Fruit fly (Drosophila melanogaster) whole organism, embryonic: ENCODE measurements around the gene CG33795.

Source experiments
- CG10267 ChIP-seq: fragments of 200-800 bp; sonication (Bioruptor generic); optimal IDR thresholded peaks from 2 replicates; lab custom pipeline; 2018; ENCODE audit warnings: missing biosample characterization, mild to moderate bottlenecking, missing genetic modification characterization, moderate library complexity
- CG10366 ChIP-seq: fragments of 200-800 bp; sonication (Bioruptor generic); IDR thresholded peaks from 2 replicates; pipeline ENCODE4 v1.3.6; 2022; ENCODE audit warnings: missing biosample characterization, missing genetic modification characterization
- CG13894 ChIP-seq: fragments of 200-800 bp; sonication (Bioruptor generic); optimal IDR thresholded peaks from 3 replicates; lab custom pipeline; 2018; ENCODE audit warnings: missing biosample characterization, mild to moderate bottlenecking, missing genetic modification characterization, moderate library complexity
- CG14441 ChIP-seq: fragments of 200-800 bp; sonication (Bioruptor generic); IDR thresholded peaks from 2 replicates; pipeline ENCODE4 v1.3.6; 2022; ENCODE audit warnings: missing biosample characterization, missing genetic modification characterization
- CG15269 ChIP-seq: fragments of 200-800 bp; sonication (Bioruptor generic); optimal IDR thresholded peaks from 2 replicates; lab custom pipeline; 2018; ENCODE audit warnings: missing biosample characterization, mild to moderate bottlenecking, missing genetic modification characterization, moderate library complexity
- CG1529 ChIP-seq: fragments of 200-800 bp; sonication (Bioruptor generic); optimal IDR thresholded peaks from 3 replicates; lab custom pipeline; 2018; ENCODE audit warnings: missing biosample characterization, missing genetic modification characterization
- CG15696 ChIP-seq: fragments of 200-800 bp; sonication (Bioruptor generic); optimal IDR thresholded peaks from 2 replicates; lab custom pipeline; 2019; ENCODE audit warnings: missing biosample characterization, mild to moderate bottlenecking, missing genetic modification characterization, moderate library complexity
- CG17186 ChIP-seq: fragments of 200-800 bp; sonication (Bioruptor generic); optimal IDR thresholded peaks from 3 replicates; lab custom pipeline; 2017; ENCODE audit warnings: missing biosample characterization, missing genetic modification reagents, missing genetic modification characterization
- CG18476 ChIP-seq: fragments of 200-800 bp; sonication (Bioruptor generic); optimal IDR thresholded peaks from 2 replicates; lab custom pipeline; 2016; ENCODE audit warnings: missing biosample characterization, mild to moderate bottlenecking, missing genetic modification characterization
- CG2199 ChIP-seq: fragments of 200-800 bp; sonication (Bioruptor generic); IDR thresholded peaks from 3 replicates; pipeline ENCODE4 v1.3.6; 2022; ENCODE audit warnings: missing biosample characterization, missing genetic modification characterization
- CG2202 ChIP-seq: fragments of 200-800 bp; sonication (Bioruptor generic); optimal IDR thresholded peaks from 2 replicates; lab custom pipeline; 2018; ENCODE audit warnings: missing biosample characterization, mild to moderate bottlenecking, missing genetic modification characterization
- CG3847 ChIP-seq: fragments of 200-800 bp; sonication (Bioruptor generic); IDR thresholded peaks from 2 replicates; pipeline ENCODE4 v1.3.6; 2022; ENCODE audit warnings: missing biosample characterization, missing genetic modification characterization
- CG4617 ChIP-seq: fragments of 200-800 bp; sonication (Bioruptor generic); optimal IDR thresholded peaks from 3 replicates; lab custom pipeline; 2016; ENCODE audit warnings: missing biosample characterization, missing genetic modification characterization, borderline replicate concordance
- CG7372 ChIP-seq: fragments of 200-800 bp; sonication (Bioruptor generic); IDR thresholded peaks from 2 replicates; pipeline ENCODE4 v1.3.6; 2022; ENCODE audit warnings: missing biosample characterization, missing genetic modification characterization
- CG9215 ChIP-seq: fragments of 200-800 bp; sonication (Bioruptor generic); IDR thresholded peaks from 2 replicates; pipeline ENCODE4 v1.3.6; 2022; ENCODE audit warnings: missing biosample characterization, missing genetic modification characterization
- Dad ChIP-seq: fragments of 200-800 bp; sonication (Bioruptor generic); optimal IDR thresholded peaks from 3 replicates; lab custom pipeline; 2016; ENCODE audit warnings: missing biosample characterization, missing genetic modification characterization
- Ets65A ChIP-seq: fragments of 200-800 bp; sonication (Bioruptor generic); peaks from one replicate; lab custom pipeline; 2016; ENCODE audit warnings: missing biosample characterization, missing genetic modification characterization
- Fer2 ChIP-seq: fragments of 200-800 bp; sonication (Bioruptor generic); optimal IDR thresholded peaks from 2 replicates; lab custom pipeline; 2018; ENCODE audit warnings: missing biosample characterization, mild to moderate bottlenecking, missing genetic modification characterization, moderate library complexity
- HLH3B ChIP-seq: fragments of 200-800 bp; sonication (Bioruptor generic); IDR thresholded peaks from 2 replicates; pipeline ENCODE4 v1.3.6; 2022; ENCODE audit warnings: missing biosample characterization, missing genetic modification characterization
- Lpt ChIP-seq: fragments of >200 bp; optimal IDR thresholded peaks from 2 replicates; lab custom pipeline; 2018; ENCODE audit warnings: missing biosample characterization, missing genetic modification characterization
- Max ChIP-seq: fragments of 200-800 bp; sonication (Bioruptor generic); optimal IDR thresholded peaks from 2 replicates; lab custom pipeline; 2016; ENCODE audit warnings: missing biosample characterization, mild to moderate bottlenecking, missing genetic modification characterization
- Mrtf ChIP-seq: fragments of 200-800 bp; sonication (Bioruptor generic); IDR thresholded peaks from 3 replicates; pipeline ENCODE4 v1.3.6; 2022; ENCODE audit warnings: missing biosample characterization, missing genetic modification characterization
- Xbp1 ChIP-seq: fragments of 200-800 bp; sonication (Bioruptor generic); optimal IDR thresholded peaks from 3 replicates; lab custom pipeline; 2016; ENCODE audit warnings: missing biosample characterization, mild to moderate bottlenecking, missing genetic modification characterization
- amos ChIP-seq: fragments of 200-800 bp; sonication (Bioruptor generic); IDR thresholded peaks from 2 replicates; pipeline ENCODE4 v1.3.6; 2022; ENCODE audit warnings: missing biosample characterization, missing genetic modification characterization; ENCODE audit not compliant: partially characterized antibody
- aop ChIP-seq: fragments of 200-800 bp; sonication (Bioruptor generic); IDR thresholded peaks from 2 replicates; pipeline ENCODE4 v1.3.6; 2022; ENCODE audit warnings: missing biosample characterization, missing genetic modification characterization
- cato ChIP-seq: fragments of 200-800 bp; sonication (Bioruptor generic); optimal IDR thresholded peaks from 2 replicates; lab custom pipeline; 2016; ENCODE audit warnings: missing biosample characterization, missing genetic modification characterization, borderline replicate concordance
- danr ChIP-seq: fragments of 200-800 bp; sonication (Bioruptor generic); IDR thresholded peaks from 2 replicates; pipeline ENCODE4 v1.3.6; 2022; ENCODE audit warnings: missing biosample characterization, missing genetic modification characterization
- dpn ChIP-seq, 2 experiments: fragments of 200-800 bp; sonication (Bioruptor generic); optimal IDR thresholded peaks; 3 replicates each; lab custom pipeline; 2016; ENCODE audit warnings: missing biosample characterization in 2 of 2, missing genetic modification characterization in 2 of 2
- ems ChIP-seq: fragments of 200-800 bp; sonication (Bioruptor generic); optimal IDR thresholded peaks from 3 replicates; lab custom pipeline; 2016; ENCODE audit warnings: missing biosample characterization, missing genetic modification characterization
- esg ChIP-seq: fragments of 200-800 bp; sonication (Bioruptor generic); conservative IDR thresholded peaks from 2 replicates; pipeline ENCODE4 v1.3.6; 2022; ENCODE audit warnings: missing biosample characterization, missing genetic modification characterization
- fd102C ChIP-seq: fragments of 200-800 bp; sonication (Bioruptor generic); optimal IDR thresholded peaks from 2 replicates; lab custom pipeline; 2018; ENCODE audit warnings: missing biosample characterization, mild to moderate bottlenecking, missing genetic modification characterization, moderate library complexity
- jing ChIP-seq: fragments of 200-800 bp; sonication (Bioruptor generic); optimal IDR thresholded peaks from 2 replicates; lab custom pipeline; 2018; ENCODE audit warnings: missing biosample characterization, mild to moderate bottlenecking, missing genetic modification characterization
- lab ChIP-seq: fragments of 200-800 bp; sonication (Bioruptor generic); optimal IDR thresholded peaks from 3 replicates; lab custom pipeline; 2017; ENCODE audit warnings: missing biosample characterization, missing genetic modification characterization, mild to moderate bottlenecking, moderate library complexity, missing genetic modification reagents
- lola ChIP-seq, 3 experiments: fragments of >200 bp in 2 of 3; fragments of 200-800 bp in 1 of 3; sonication (Bioruptor generic) in 1 of 3; optimal IDR thresholded peaks; 2 replicates each; lab custom pipeline; 2017 to 2019; ENCODE audit warnings: missing biosample characterization in 3 of 3, missing genetic modification characterization in 3 of 3, mild to moderate bottlenecking in 1 of 3, moderate library complexity in 1 of 3
- nau ChIP-seq: fragments of 200-800 bp; sonication (Bioruptor generic); optimal IDR thresholded peaks from 3 replicates; lab custom pipeline; 2017; ENCODE audit warnings: missing biosample characterization, mild to moderate bottlenecking, missing genetic modification characterization, missing genetic modification reagents
- nerfin-2 ChIP-seq: fragments of 200-800 bp; sonication (Bioruptor generic); IDR thresholded peaks from 2 replicates; pipeline ENCODE4 v1.3.6; 2022; ENCODE audit warnings: missing biosample characterization, missing genetic modification characterization; ENCODE audit not compliant: partially characterized antibody
- peb ChIP-seq: fragments of 200-800 bp; sonication (Bioruptor generic); IDR thresholded peaks from 2 replicates; pipeline ENCODE4 v1.3.6; 2022; ENCODE audit warnings: missing biosample characterization, missing genetic modification characterization
- pfk ChIP-seq: fragments of 200-800 bp; sonication (Bioruptor generic); optimal IDR thresholded peaks from 2 replicates; lab custom pipeline; 2018; ENCODE audit warnings: missing biosample characterization, mild to moderate bottlenecking, missing genetic modification characterization, moderate library complexity
- phol ChIP-seq: fragments of 200-800 bp; sonication (Bioruptor generic); optimal IDR thresholded peaks from 3 replicates; lab custom pipeline; 2018; ENCODE audit warnings: missing biosample characterization, mild to moderate bottlenecking, missing genetic modification characterization, moderate library complexity
- pzg ChIP-seq: fragments of 200-800 bp; sonication (Bioruptor generic); optimal IDR thresholded peaks from 3 replicates; lab custom pipeline; 2018; ENCODE audit warnings: missing biosample characterization, mild to moderate bottlenecking, missing genetic modification characterization, moderate library complexity
- repo ChIP-seq: fragments of 200-800 bp; sonication (Bioruptor generic); optimal IDR thresholded peaks from 2 replicates; lab custom pipeline; 2016; ENCODE audit warnings: missing biosample characterization, missing genetic modification characterization
- row ChIP-seq: fragments of 200-800 bp; sonication (Bioruptor generic); IDR thresholded peaks from 3 replicates; pipeline ENCODE4 v1.3.6; 2022; ENCODE audit warnings: missing biosample characterization, missing genetic modification characterization
- run ChIP-seq: fragments of 200-800 bp; sonication (Bioruptor generic); optimal IDR thresholded peaks from 3 replicates; lab custom pipeline; 2018; ENCODE audit warnings: missing biosample characterization, mild to moderate bottlenecking, missing genetic modification characterization
- sima ChIP-seq: fragments of 200-800 bp; sonication (Bioruptor generic); optimal IDR thresholded peaks from 2 replicates; lab custom pipeline; 2016; ENCODE audit warnings: missing biosample characterization, missing genetic modification characterization
- sqz ChIP-seq: fragments of 200-800 bp; sonication (Bioruptor generic); optimal IDR thresholded peaks from 3 replicates; lab custom pipeline; 2018; ENCODE audit warnings: missing biosample characterization, mild to moderate bottlenecking, missing genetic modification characterization
- stwl ChIP-seq: fragments of 200-800 bp; sonication (Bioruptor generic); optimal IDR thresholded peaks from 3 replicates; lab custom pipeline; 2018; ENCODE audit warnings: missing biosample characterization, mild to moderate bottlenecking, missing genetic modification characterization, moderate library complexity
- twi ChIP-seq: fragments of 200-800 bp; optimal IDR thresholded peaks from 2 replicates; lab custom pipeline; 2019; ENCODE audit warnings: missing biosample characterization, mild to moderate bottlenecking, missing genetic modification characterization, moderate library complexity
- tx ChIP-seq: fragments of 200-800 bp; sonication (Bioruptor generic); optimal IDR thresholded peaks from 2 replicates; lab custom pipeline; 2016; ENCODE audit warnings: missing biosample characterization, missing genetic modification characterization
- vvl ChIP-seq: fragments of 200-800 bp; sonication (Bioruptor generic); IDR thresholded peaks from 2 replicates; pipeline ENCODE4 v1.3.6; 2022; ENCODE audit warnings: missing biosample characterization, missing genetic modification characterization

Gene CG33795

dm6 chr3L:16128973-16129745 lies 42.0 kb downstream of the CG33795 start, which contains the start of gene SsRbeta (continued):
- TF ChIP-seq CG10267 (tag; lab: Kevin White, UChicago) (peak; percentile 34), jing (no peak), lab (GFP tag; lab: Kevin White, UChicago) (no peak), Fer2 (tag; lab: Kevin White, UChicago) (peak; percentile 26), CG4617 (GFP tag; lab: Kevin White, UChicago) (no peak), repo (no peak), vvl (peak; percentile 32), CG2202 (tag; lab: Kevin White, UChicago) (no peak), Lpt (GFP tag; lab: Kevin White, UChicago) (no peak), dpn (GFP tag; optimal IDR thresholded peaks at IDR 0.05; lab: Kevin White, UChicago) (no peak), tx (GFP tag; lab: Kevin White, UChicago) (no peak), esg (peak; percentile 41), danr (GFP tag; lab: Robert Waterston, UW) (no peak), CG1529 (GFP tag; lab: Kevin White, UChicago) (no peak), pzg (GFP tag; lab: Kevin White, UChicago) (peak; percentile 91), CG15269 (peak; percentile 36), ems (GFP tag; lab: Kevin White, UChicago) (no peak), amos (GFP tag; lab: Robert Waterston, UW) (peak; percentile 88; the same call in 1 of the 2 replicates), pfk (GFP tag; lab: Kevin White, UChicago) (no peak), CG13894 (tag; lab: Kevin White, UChicago) (no peak), Ets65A (peak; percentile 89), sima (GFP tag; lab: Kevin White, UChicago) (no peak), CG15696 (tag; lab: Kevin White, UChicago) (peak; percentile 48), Dad (GFP tag; lab: Kevin White, UChicago) (no peak), Xbp1 (peak; percentile 48), Mrtf (GFP tag; lab: Robert Waterston, UW) (peak; percentile 50; the same call in 1 of the 3 replicates), cato (GFP tag; lab: Kevin White, UChicago) (no peak), CG14441 (GFP tag; lab: Robert Waterston, UW) (peak; percentile 43), CG2199 (GFP tag; lab: Robert Waterston, UW) (0 out of 3 replicates have a peak, but pooled peaks have one; percentile 17), CG3847 (GFP tag; lab: Robert Waterston, UW) (peak; percentile 23; the same call in 1 of the 2 replicates), Max (GFP tag; lab: Kevin White, UChicago) (no peak), row (GFP tag; lab: Robert Waterston, UW) (peak; percentile 74), CG17186 (GFP tag; lab: Kevin White, UChicago) (peak; percentile 49), nerfin-2 (GFP tag; lab: Robert Waterston, UW) (peak; percentile 45), twi (no peak), CG9215 (GFP tag; lab: Robert Waterston, UW) (no peak), nau (GFP tag; lab: Kevin White, UChicago) (no peak), CG10366 (peak; percentile 46), lola (GFP tag; optimal IDR thresholded peaks at IDR 0.05; lab: Kevin White, UChicago) (peak in 1 of 3 experiments; percentile 32), fd102C (GFP tag; lab: Kevin White, UChicago) (no peak), aop (GFP tag; lab: Robert Waterston, UW) (0 out of 2 replicates have a peak, but pooled peaks have one; percentile 4), run (no peak), HLH3B (GFP tag; lab: Robert Waterston, UW) (peak; percentile 51), peb (GFP tag; lab: Robert Waterston, UW) (peak; percentile 19; the same call in 1 of the 2 replicates), CG7372 (GFP tag; lab: Robert Waterston, UW) (peak; percentile 58), stwl (tag; lab: Kevin White, UChicago) (peak; percentile 61), phol (peak; percentile 35), sqz (peak; percentile 53), CG18476 (GFP tag; lab: Kevin White, UChicago) (no peak)
